Worm (Caenorhabditis elegans) whole organism, L1 larva: ENCODE results near the gene pcs-1.

ENCODE experiments used
- C04F5.9 ChIP-seq: sonication (generic microtip); optimal IDR thresholded peaks from 2 replicates; lab custom pipeline; 2016; ENCODE audit warnings: missing genetic modification characterization, missing compliant biosample characterization
- C16A3.4 ChIP-seq: fragments of 150-350 bp; optimal IDR thresholded peaks from 2 replicates; lab custom pipeline; 2014; ENCODE audit warnings: missing biosample characterization, missing genetic modification characterization
- Y116A8C.19 ChIP-seq: sonication (generic microtip); optimal IDR thresholded peaks from 2 replicates; lab custom pipeline; 2016; ENCODE audit warnings: missing compliant biosample characterization, missing genetic modification characterization, borderline replicate concordance
- aly-2 ChIP-seq: fragments of 150-350 bp; optimal IDR thresholded peaks from 2 replicates; lab custom pipeline; 2014; ENCODE audit warnings: missing biosample characterization, missing genetic modification characterization
- ama-1 ChIP-seq: fragments of 150-350 bp; optimal IDR thresholded peaks from 2 replicates; lab custom pipeline; 2014
- blmp-1 ChIP-seq: fragments of 150-350 bp; optimal IDR thresholded peaks from 2 replicates; lab custom pipeline; 2014; ENCODE audit warnings: missing biosample characterization, missing genetic modification characterization
- ceh-63 ChIP-seq: fragments of 200-800 bp; sonication (Bioruptor generic); optimal IDR thresholded peaks from 2 replicates; lab custom pipeline; 2018; ENCODE audit warnings: mild to moderate bottlenecking, missing genetic modification characterization, missing compliant biosample characterization
- ceh-8 ChIP-seq: fragments of 200-800 bp; sonication (Bioruptor generic); optimal IDR thresholded peaks from 2 replicates; lab custom pipeline; 2018; ENCODE audit warnings: mild to moderate bottlenecking, missing genetic modification characterization, moderate library complexity, missing compliant biosample characterization
- dsc-1 ChIP-seq: sonication (generic microtip); optimal IDR thresholded peaks from 2 replicates; lab custom pipeline; 2016; ENCODE audit warnings: mild to moderate bottlenecking, missing genetic modification characterization, missing compliant biosample characterization
- efl-1 ChIP-seq, 4 experiments: fragments of 150-350 bp; optimal IDR thresholded peaks in 3 of 4; peaks in 1 of 4; 1 replicate in 1 of 4; 2 replicates in 3 of 4; lab custom pipeline; 2014; ENCODE audit warnings: missing biosample characterization in 2 of 4, missing genetic modification characterization in 2 of 4, missing genetic modification reagents in 2 of 4
- efl-3 ChIP-seq: fragments of 200-800 bp; sonication (Bioruptor generic); optimal IDR thresholded peaks from 2 replicates; lab custom pipeline; 2018; ENCODE audit warnings: mild to moderate bottlenecking, missing genetic modification characterization, missing compliant biosample characterization
- egl-13 ChIP-seq: sonication (generic microtip); optimal IDR thresholded peaks from 2 replicates; lab custom pipeline; 2016; ENCODE audit warnings: missing genotype, missing genetic modification reagents, missing genetic modification characterization, missing compliant biosample characterization
- egl-27 ChIP-seq, 2 experiments: fragments of 150-350 bp in 1 of 2; sonication (generic microtip); optimal IDR thresholded peaks; 3 replicates each; lab custom pipeline; 2017 to 2018; ENCODE audit warnings: missing biosample characterization in 2 of 2, missing genetic modification characterization in 2 of 2, missing genetic modification reagents in 2 of 2
- elt-3 ChIP-seq, 6 experiments: fragments of 150-350 bp in 1 of 6; sonication (generic microtip); optimal IDR thresholded peaks; 2 replicates each; lab custom pipeline; 2017 to 2018; ENCODE audit warnings: missing biosample characterization in 6 of 6, missing genetic modification characterization in 6 of 6, inconsistent platforms in 1 of 6
- fkh-4 ChIP-seq: sonication (generic microtip); optimal IDR thresholded peaks from 2 replicates; lab custom pipeline; 2016; ENCODE audit warnings: missing compliant biosample characterization, missing genetic modification characterization, borderline replicate concordance
- fkh-8 ChIP-seq: sonication (generic microtip); optimal IDR thresholded peaks from 2 replicates; lab custom pipeline; 2016; ENCODE audit warnings: mild to moderate bottlenecking, missing genetic modification characterization, missing compliant biosample characterization
- fos-1 ChIP-seq: fragments of 150-350 bp; optimal IDR thresholded peaks from 2 replicates; lab custom pipeline; 2014; ENCODE audit warnings: missing biosample characterization, missing genetic modification characterization
- grh-1 ChIP-seq: fragments of 200-800 bp; sonication (Bioruptor generic); IDR thresholded peaks from 2 replicates; pipeline ENCODE4 v1.3.6; 2022; ENCODE audit warnings: missing genetic modification reagents, missing genetic modification characterization, missing compliant biosample characterization
- hlh-17 ChIP-seq: fragments of 200-800 bp; sonication (Bioruptor generic); optimal IDR thresholded peaks from 2 replicates; lab custom pipeline; 2018; ENCODE audit warnings: missing genetic modification characterization, mild to moderate bottlenecking, missing compliant biosample characterization, moderate library complexity, borderline replicate concordance
- irx-1 ChIP-seq: sonication (generic microtip); optimal IDR thresholded peaks from 2 replicates; lab custom pipeline; 2016; ENCODE audit warnings: missing genetic modification characterization, missing compliant biosample characterization
- isw-1 ChIP-seq: fragments of 200-800 bp; sonication (Bioruptor generic); IDR thresholded peaks from 2 replicates; pipeline ENCODE4 v1.3.6; 2022; ENCODE audit warnings: missing genetic modification characterization, missing compliant biosample characterization
- jun-1 ChIP-seq: fragments of 150-350 bp; optimal IDR thresholded peaks from 2 replicates; lab custom pipeline; 2014; ENCODE audit warnings: missing biosample characterization, missing genetic modification reagents, missing genetic modification characterization
- lin-13 ChIP-seq: fragments of 150-350 bp; optimal IDR thresholded peaks from 2 replicates; lab custom pipeline; 2014; ENCODE audit warnings: missing biosample characterization, missing genetic modification reagents, missing genetic modification characterization
- lin-15B ChIP-seq: fragments of 150-350 bp; sonication (generic microtip); optimal IDR thresholded peaks from 3 replicates; lab custom pipeline; 2014; ENCODE audit warnings: missing biosample characterization, missing genetic modification characterization
- lin-35 ChIP-seq, 2 experiments: fragments of 150-350 bp; optimal IDR thresholded peaks; 2 replicates each; lab custom pipeline; 2014; ENCODE audit warnings: missing biosample characterization in 2 of 2, missing genetic modification characterization in 2 of 2, missing genetic modification reagents in 2 of 2
- lir-3 ChIP-seq: sonication (generic microtip); optimal IDR thresholded peaks from 2 replicates; lab custom pipeline; 2016; ENCODE audit warnings: mild to moderate bottlenecking, missing genetic modification characterization, moderate library complexity, missing compliant biosample characterization; ENCODE audit not compliant: poor library complexity
- mab-9 ChIP-seq: fragments of 200-800 bp; sonication (Bioruptor generic); IDR thresholded peaks from 2 replicates; pipeline ENCODE4 v1.3.6; 2022; ENCODE audit warnings: missing genetic modification reagents, missing genetic modification characterization, missing compliant biosample characterization
- nhr-11 ChIP-seq: fragments of 150-350 bp; optimal IDR thresholded peaks from 2 replicates; lab custom pipeline; 2014; ENCODE audit warnings: missing biosample characterization, missing genetic modification characterization
- nhr-12 ChIP-seq: sonication (generic microtip); optimal IDR thresholded peaks from 2 replicates; lab custom pipeline; 2017; ENCODE audit warnings: missing biosample characterization, missing genetic modification characterization
- nhr-237 ChIP-seq: fragments of 150-350 bp; optimal IDR thresholded peaks from 2 replicates; lab custom pipeline; 2014; ENCODE audit warnings: missing biosample characterization, missing genetic modification characterization
- nhr-71 ChIP-seq: sonication (generic microtip); optimal IDR thresholded peaks from 2 replicates; lab custom pipeline; 2016; ENCODE audit warnings: mild to moderate bottlenecking, missing genetic modification characterization, moderate library complexity, missing compliant biosample characterization
- nhr-76 ChIP-seq: sonication (generic microtip); optimal IDR thresholded peaks from 2 replicates; lab custom pipeline; 2017; ENCODE audit warnings: missing biosample characterization, missing genetic modification characterization
- nhr-77 ChIP-seq: fragments of 150-350 bp; optimal IDR thresholded peaks from 2 replicates; lab custom pipeline; 2014; ENCODE audit warnings: missing biosample characterization, missing genetic modification characterization
- pax-3 ChIP-seq: fragments of 200-800 bp; sonication (Bioruptor generic); optimal IDR thresholded peaks from 2 replicates; lab custom pipeline; 2018; ENCODE audit warnings: mild to moderate bottlenecking, missing genetic modification characterization, moderate library complexity, missing compliant biosample characterization
- sup-37 ChIP-seq: fragments of 200-800 bp; sonication (Bioruptor generic); optimal IDR thresholded peaks from 2 replicates; lab custom pipeline; 2018; ENCODE audit warnings: mild to moderate bottlenecking, missing genetic modification characterization, missing compliant biosample characterization
- unc-62 ChIP-seq: fragments of 150-350 bp; optimal IDR thresholded peaks from 2 replicates; lab custom pipeline; 2014; ENCODE audit warnings: missing biosample characterization, missing genetic modification reagents, missing genetic modification characterization
- unc-86 ChIP-seq: sonication (generic microtip); optimal IDR thresholded peaks from 2 replicates; lab custom pipeline; 2016; ENCODE audit warnings: missing genetic modification characterization, missing compliant biosample characterization
- vab-15 ChIP-seq: sonication (generic microtip); optimal IDR thresholded peaks from 2 replicates; lab custom pipeline; 2017; ENCODE audit warnings: missing genotype, mild to moderate bottlenecking, missing genetic modification characterization, missing compliant biosample characterization
- xbp-1 ChIP-seq: sonication (generic microtip); optimal IDR thresholded peaks from 2 replicates; lab custom pipeline; 2016; ENCODE audit warnings: missing genetic modification characterization, missing compliant biosample characterization
- ztf-11 ChIP-seq, 2 experiments: sonication (generic microtip); optimal IDR thresholded peaks; 2 replicates each; lab custom pipeline; 2016 to 2017; ENCODE audit warnings: missing genetic modification characterization in 2 of 2, missing biosample characterization in 1 of 2, missing compliant biosample characterization in 1 of 2
- ztf-4 ChIP-seq: fragments of 150-350 bp; optimal IDR thresholded peaks from 2 replicates; lab custom pipeline; 2014; ENCODE audit warnings: missing biosample characterization, missing genetic modification characterization

The pcs-1 gene

DNA sequence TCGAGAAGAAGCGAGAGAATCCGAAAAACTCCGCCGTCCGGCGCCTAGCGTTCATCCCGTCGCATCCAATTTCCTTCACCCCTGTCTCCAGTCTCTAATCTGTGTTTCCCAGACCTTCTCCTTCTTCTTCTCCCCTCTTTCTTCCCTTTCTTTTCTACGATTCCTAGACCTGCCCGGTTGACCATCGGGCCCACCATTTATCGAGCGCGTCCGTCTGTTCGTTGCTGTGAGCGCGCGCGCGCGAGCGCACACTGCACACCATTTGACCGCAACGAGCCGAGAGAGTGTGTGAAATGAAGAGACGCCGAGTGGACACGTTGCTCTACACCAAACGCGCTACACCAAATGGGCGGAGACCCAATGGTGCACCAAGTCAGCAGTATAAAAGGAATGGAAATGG, 40.4 kb downstream of the pcs-1 start:
- TF ChIP-seq blmp-1 (peak; percentile 28), lin-15B (no peak), egl-13 (tag; lab: Kevin White, UChicago) (no peak), Y116A8C.19 (no peak)

DNA sequence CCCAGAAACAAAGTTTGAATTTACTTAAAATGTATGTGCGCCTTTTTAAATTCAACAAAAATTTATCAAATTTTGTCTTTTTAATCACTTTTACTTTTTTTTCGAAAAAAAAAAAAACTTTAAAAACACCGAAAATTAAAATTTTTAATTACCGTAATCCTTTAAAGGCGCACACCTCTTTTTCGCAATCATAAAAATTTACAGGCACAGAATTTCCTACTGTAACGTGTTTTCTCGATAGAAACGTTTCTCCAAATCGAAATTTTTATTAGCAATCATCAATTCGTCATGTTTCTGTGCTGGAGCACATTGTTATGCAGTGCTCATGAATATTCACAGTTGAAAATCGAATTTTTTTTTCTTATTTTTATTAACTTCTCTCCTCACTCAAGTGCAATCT, 41.0 kb downstream of the pcs-1 start:
- TF ChIP-seq aly-2 (tag; lab: Kevin White, UChicago), result no peak
- no peak for TF ChIP-seq nhr-71 (tag; lab: Kevin White, UChicago)
- TF ChIP-seq nhr-77 (tag; lab: Kevin White, UChicago), result no peak
- no peak for TF ChIP-seq nhr-12 (tag; lab: Kevin White, UChicago)
- TF ChIP-seq nhr-11, result no peak
- no peak for TF ChIP-seq pax-3 (tag; lab: Kevin White, UChicago)
- no peak for TF ChIP-seq ztf-4 (tag; lab: Kevin White, UChicago)
- TF ChIP-seq lin-15B, result no peak
- no peak for TF ChIP-seq sup-37 (GFP tag; lab: Kevin White, UChicago)
- no peak for TF ChIP-seq ama-1 (lab: Kevin White, UChicago)
- TF ChIP-seq irx-1, result no peak
- no peak for TF ChIP-seq egl-27 (tag; optimal IDR thresholded peaks at IDR 0.05; lab: Kevin White, UChicago)
- no peak for TF ChIP-seq hlh-17 (GFP tag; lab: Kevin White, UChicago)
- TF ChIP-seq C04F5.9, result no peak
- no peak for TF ChIP-seq nhr-76 (tag; lab: Kevin White, UChicago)

DNA sequence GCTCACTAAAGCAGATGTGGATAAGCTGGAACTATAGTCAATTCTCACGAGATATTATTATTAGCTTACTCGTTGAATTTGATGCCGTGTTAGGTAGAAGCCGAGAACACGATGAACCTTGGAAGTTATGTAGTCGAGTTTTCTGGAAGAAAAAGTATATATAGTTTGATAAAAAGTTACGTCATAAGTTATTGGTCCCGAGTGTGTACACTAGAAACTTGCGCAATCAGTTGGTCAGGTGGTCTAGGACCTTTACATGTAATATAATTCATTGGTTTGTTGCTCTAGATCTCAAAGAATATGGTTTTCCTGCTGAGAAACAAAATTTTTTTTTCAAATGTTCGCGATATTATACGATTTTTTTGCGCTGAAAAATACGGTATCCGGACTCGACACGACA, 41.6 kb downstream of the pcs-1 start:
- no peak for TF ChIP-seq efl-1 (optimal IDR thresholded peaks at IDR 0.05; lab: Kevin White, UChicago)
- peak in 1 of 2 experiments; percentile 82 for TF ChIP-seq efl-1 (GFP tag; optimal IDR thresholded peaks at IDR 0.05 in 1 of 2; lab: Kevin White, UChicago)
- TF ChIP-seq dsc-1, result no peak

DNA sequence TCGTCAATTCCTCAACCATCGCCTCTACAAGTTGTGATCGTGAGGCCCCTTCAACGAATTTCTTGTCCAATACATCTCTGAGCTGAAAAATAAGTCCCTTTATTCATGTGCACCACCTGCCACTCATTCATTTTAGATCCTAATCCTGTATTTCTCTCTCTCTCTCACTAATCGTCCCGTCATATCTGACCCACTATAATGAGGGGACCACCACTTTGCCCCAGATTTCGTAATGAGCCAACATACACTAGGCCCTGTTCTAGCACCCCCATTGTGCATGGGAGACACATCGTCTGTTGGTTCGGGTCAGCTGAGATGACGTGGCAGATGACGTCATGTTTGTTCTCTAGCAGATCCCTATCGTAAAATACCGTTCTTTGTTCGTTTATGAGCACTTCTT, 42.1 kb downstream of the pcs-1 start:
- TF ChIP-seq efl-1 (optimal IDR thresholded peaks at IDR 0.05; lab: Kevin White, UChicago) (no peak), efl-1 (GFP tag; optimal IDR thresholded peaks at IDR 0.05 in 1 of 2; lab: Kevin White, UChicago) (no peak), egl-27 (tag; optimal IDR thresholded peaks at IDR 0.05; lab: Kevin White, UChicago) (no peak), unc-62 (GFP tag; lab: Kevin White, UChicago) (no peak)
- TF ChIP-seq, all 84 proteins: peak for 0

DNA sequence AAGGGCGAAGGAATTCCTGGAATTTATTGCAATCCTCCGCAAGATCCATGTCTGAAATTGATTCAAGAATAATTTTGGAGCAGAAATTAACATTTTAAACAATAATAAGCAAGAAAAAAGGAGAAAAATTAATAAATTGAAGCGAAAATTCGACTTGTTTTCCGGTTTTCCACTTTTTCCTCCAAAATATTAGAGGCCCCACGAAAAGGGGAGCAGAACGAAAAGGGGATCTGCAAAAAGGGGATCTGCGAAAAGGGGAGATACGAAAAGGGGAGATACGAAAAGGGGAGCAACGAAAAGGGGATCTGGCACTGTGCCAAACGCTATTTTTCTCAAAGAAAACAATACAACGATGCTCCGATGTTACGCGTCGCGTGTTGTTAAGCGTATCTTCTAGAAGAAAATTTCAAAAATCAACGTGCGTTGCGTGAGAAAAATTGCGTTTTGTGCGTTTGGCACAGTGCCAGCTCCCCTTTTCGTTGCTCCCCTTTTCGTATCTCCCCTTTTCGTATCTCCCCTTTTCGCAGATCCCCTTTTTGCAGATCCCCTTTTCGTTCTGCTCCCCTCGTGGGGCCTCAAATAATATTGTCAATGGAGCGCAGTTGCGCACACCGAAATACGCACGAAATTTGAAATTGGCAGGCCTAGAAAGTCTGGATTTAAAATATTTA, 43.0 kb downstream of the pcs-1 start, which contains the start of gene Y62F5A.12:
Gene Y62F5A.12, minus strand, starts transcription at position 51 of the 671 bp plus-strand sequence.
- peak; percentile 84 for TF ChIP-seq unc-86 (tag; lab: Kevin White, UChicago)
- TF ChIP-seq blmp-1, result peak; percentile 22
- peak in 2 of 6 experiments; percentile 11 to 13 for TF ChIP-seq elt-3 (tag; optimal IDR thresholded peaks at IDR 0.05; lab: Kevin White, UChicago)
- peak; percentile 57 for TF ChIP-seq ceh-8 (GFP tag; lab: Kevin White, UChicago)
- peak; percentile 54 for TF ChIP-seq fkh-4 (tag; lab: Kevin White, UChicago)
- peak; percentile 91 for TF ChIP-seq lir-3 (tag; lab: Kevin White, UChicago)
- peak; percentile 59 for TF ChIP-seq lin-13 (GFP tag; lab: Kevin White, UChicago)
- peak; percentile 89 for TF ChIP-seq isw-1 (GFP tag; lab: Robert Waterston, UW)
- peak; percentile 92 for TF ChIP-seq nhr-71 (tag; lab: Kevin White, UChicago)
- peak; percentile 47 for TF ChIP-seq C04F5.9
- TF ChIP-seq mab-9 (GFP tag; lab: Robert Waterston, UW), result peak; percentile 87
- peak; percentile 58 for TF ChIP-seq grh-1 (GFP tag; lab: Robert Waterston, UW)
- peak; percentile 86 for TF ChIP-seq ceh-63
- peak; percentile 66 for TF ChIP-seq jun-1
- TF ChIP-seq pax-3 (tag; lab: Kevin White, UChicago), result peak; percentile 89
- TF ChIP-seq nhr-11, result peak; percentile 11
- TF ChIP-seq efl-3 (GFP tag; lab: Kevin White, UChicago), result peak; percentile 10
- TF ChIP-seq fos-1 (tag; lab: Kevin White, UChicago), result peak; percentile 31
- peak; percentile 76 for TF ChIP-seq vab-15
- peak; percentile 34 for TF ChIP-seq nhr-237
- TF ChIP-seq efl-1 (optimal IDR thresholded peaks at IDR 0.05; lab: Kevin White, UChicago), result peak; percentile 82 to 90
- TF ChIP-seq efl-1 (GFP tag; optimal IDR thresholded peaks at IDR 0.05 in 1 of 2; lab: Kevin White, UChicago), result peak; percentile 87 to 99
- TF ChIP-seq Y116A8C.19, result peak; percentile 53
- TF ChIP-seq ztf-11 (tag; optimal IDR thresholded peaks at IDR 0.05; lab: Kevin White, UChicago), result peak in 1 of 2 experiments; percentile 94
- peak; percentile 71 for TF ChIP-seq C16A3.4
- TF ChIP-seq lin-35 (GFP tag; optimal IDR thresholded peaks at IDR 0.05; lab: Kevin White, UChicago), result peak; percentile 78 to 92
- peak; percentile 86 for TF ChIP-seq xbp-1 (tag; lab: Kevin White, UChicago)
- TF ChIP-seq fkh-8 (tag; lab: Kevin White, UChicago), result peak; percentile 90
- TF ChIP-seq nhr-77 (tag; lab: Kevin White, UChicago), result peak; percentile 72
